Worm (Caenorhabditis elegans): Measurements from ENCODE around the gene F18H3.1.

ce11 chrX:13569854-13570253 is 50.4 kb downstream of the F18H3.1 start, which contains the start of gene R01E6.7:
- TF ChIP-seq F13C5.2 (tag; optimal IDR thresholded peaks at IDR 0.05): no peak
- no peak for TF ChIP-seq sea-1 (GFP tag; conservative IDR thresholded peaks at IDR 0.05)
- no peak for TF ChIP-seq ama-1 (optimal IDR thresholded peaks at IDR 0.05)
- TF ChIP-seq tra-4 (tag; optimal IDR thresholded peaks at IDR 0.05): no peak
- TF ChIP-seq B0310.2 (tag; optimal IDR thresholded peaks at IDR 0.05): no peak
- no peak for TF ChIP-seq ceh-13 (GFP tag; optimal IDR thresholded peaks at IDR 0.05)
- no peak for TF ChIP-seq pes-1 (GFP tag; IDR thresholded peaks at IDR 0.05)
- TF ChIP-seq ets-7 (tag; optimal IDR thresholded peaks at IDR 0.05): no peak
